Worm (Caenorhabditis elegans): ENCODE measurements around the gene vha-1.

vha-1 gene

ce11 chrIII:9745333-9745897, 35.6 kb upstream of the vha-1 start:
- no peak for TF ChIP-seq ztf-29 (GFP tag; IDR thresholded peaks at IDR 0.05)
- no peak for TF ChIP-seq cog-1 (tag; optimal IDR thresholded peaks at IDR 0.05)
- no peak for TF ChIP-seq ztf-23 (GFP tag; IDR thresholded peaks at IDR 0.05)
- no peak for TF ChIP-seq flt-1 (GFP tag; IDR thresholded peaks at IDR 0.05)
- no peak for TF ChIP-seq T22C8.4 (GFP tag; IDR thresholded peaks at IDR 0.05)
- TF ChIP-seq ref-1 (GFP tag; conservative IDR thresholded peaks at IDR 0.05) = no peak
- TF ChIP-seq klf-2 (GFP tag; conservative IDR thresholded peaks at IDR 0.05) = no peak
- no peak for TF ChIP-seq med-1 (GFP tag; optimal IDR thresholded peaks at IDR 0.05; ENCODE audit: insufficient read depth)
- TF ChIP-seq tab-1 (GFP tag; IDR thresholded peaks at IDR 0.05) = no peak

- TF ChIP-seq ztf-29 (GFP tag; IDR thresholded peaks at IDR 0.05) = no peak
- no peak for TF ChIP-seq med-1 (GFP tag; optimal IDR thresholded peaks at IDR 0.05; ENCODE audit: insufficient read depth)
- no peak for TF ChIP-seq ztf-23 (GFP tag; IDR thresholded peaks at IDR 0.05)
- TF ChIP-seq ref-1 (GFP tag; conservative IDR thresholded peaks at IDR 0.05) = no peak
- TF ChIP-seq flt-1 (GFP tag; IDR thresholded peaks at IDR 0.05) = no peak
- TF ChIP-seq cog-1 (tag; optimal IDR thresholded peaks at IDR 0.05) = no peak
- no peak for TF ChIP-seq tab-1 (GFP tag; IDR thresholded peaks at IDR 0.05)
- TF ChIP-seq T22C8.4 (GFP tag; IDR thresholded peaks at IDR 0.05) = no peak
- no peak for TF ChIP-seq klf-2 (GFP tag; conservative IDR thresholded peaks at IDR 0.05)
Observed at ce11 chrIII:9746665-9747064, 34.4 kb upstream of the vha-1 start.

- TF ChIP-seq cog-1 (tag; optimal IDR thresholded peaks at IDR 0.05) (no peak), ztf-29 (GFP tag; IDR thresholded peaks at IDR 0.05) (no peak), med-1 (GFP tag; optimal IDR thresholded peaks at IDR 0.05; ENCODE audit: insufficient read depth) (no peak), flt-1 (GFP tag; IDR thresholded peaks at IDR 0.05) (0 out of 2 replicates have a peak, but pooled peaks have one; percentile 25), ref-1 (GFP tag; conservative IDR thresholded peaks at IDR 0.05) (no peak)
Observed at ce11 chrIII:9747133-9747532, 33.9 kb upstream of the vha-1 start, which contains the start of the genes iff-1 and cdk-1. iff-1 (minus strand) TSS chrIII:9747193. cdk-1 (plus strand) TSS chrIII:9747472.

ce11 chrIII:9748694-9749093, 32.4 kb upstream of the vha-1 start, which contains the start of gene T05G5.4:
T05G5.4 (plus strand) TSS chrIII:9748934.
- TF ChIP-seq ztf-29 (GFP tag; IDR thresholded peaks at IDR 0.05) (no peak), flt-1 (GFP tag; IDR thresholded peaks at IDR 0.05) (no peak), tab-1 (GFP tag; IDR thresholded peaks at IDR 0.05) (no peak), cog-1 (tag; optimal IDR thresholded peaks at IDR 0.05) (no peak), klf-2 (GFP tag; conservative IDR thresholded peaks at IDR 0.05) (no peak), ztf-23 (GFP tag; IDR thresholded peaks at IDR 0.05) (no peak), med-1 (GFP tag; optimal IDR thresholded peaks at IDR 0.05; ENCODE audit: insufficient read depth) (no peak), ref-1 (GFP tag; conservative IDR thresholded peaks at IDR 0.05) (no peak), T22C8.4 (GFP tag; IDR thresholded peaks at IDR 0.05) (no peak)

- TF ChIP-seq klf-2 (GFP tag; conservative IDR thresholded peaks at IDR 0.05) = no peak
- no peak for TF ChIP-seq ztf-29 (GFP tag; IDR thresholded peaks at IDR 0.05)
- TF ChIP-seq ref-1 (GFP tag; conservative IDR thresholded peaks at IDR 0.05) = no peak
- no peak for TF ChIP-seq tab-1 (GFP tag; IDR thresholded peaks at IDR 0.05)
- TF ChIP-seq T22C8.4 (GFP tag; IDR thresholded peaks at IDR 0.05) = no peak
Observed at ce11 chrIII:9751074-9751473, 30.0 kb upstream of the vha-1 start, which contains the start of gene T05G5.5. T05G5.5 (minus strand) TSS chrIII:9751432.

ce11 chrIII:9752852-9753251, 28.2 kb upstream of the vha-1 start, which contains the start of gene ech-6:
ech-6 (minus strand) TSS chrIII:9752883.
- TF ChIP-seq tab-1 (GFP tag; IDR thresholded peaks at IDR 0.05) (no peak), cog-1 (tag; optimal IDR thresholded peaks at IDR 0.05) (no peak), ztf-23 (GFP tag; IDR thresholded peaks at IDR 0.05) (no peak), med-1 (GFP tag; optimal IDR thresholded peaks at IDR 0.05; ENCODE audit: insufficient read depth) (no peak)

ce11 chrIII:9757414-9757813, 23.6 kb upstream of the vha-1 start, which contains the start of gene vps-53:
vps-53 (minus strand) TSS chrIII:9757514.
- TF ChIP-seq ztf-23 (GFP tag; IDR thresholded peaks at IDR 0.05) (no peak), cog-1 (tag; optimal IDR thresholded peaks at IDR 0.05) (no peak), T22C8.4 (GFP tag; IDR thresholded peaks at IDR 0.05) (no peak), tab-1 (GFP tag; IDR thresholded peaks at IDR 0.05) (no peak), flt-1 (GFP tag; IDR thresholded peaks at IDR 0.05) (no peak), ztf-29 (GFP tag; IDR thresholded peaks at IDR 0.05) (no peak), klf-2 (GFP tag; conservative IDR thresholded peaks at IDR 0.05) (no peak), ref-1 (GFP tag; conservative IDR thresholded peaks at IDR 0.05) (no peak), med-1 (GFP tag; optimal IDR thresholded peaks at IDR 0.05; ENCODE audit: insufficient read depth) (no peak)

- no peak for TF ChIP-seq ztf-23 (GFP tag; IDR thresholded peaks at IDR 0.05)
- TF ChIP-seq flt-1 (GFP tag; IDR thresholded peaks at IDR 0.05) = no peak
- TF ChIP-seq tab-1 (GFP tag; IDR thresholded peaks at IDR 0.05) = no peak
- TF ChIP-seq med-1 (GFP tag; optimal IDR thresholded peaks at IDR 0.05; ENCODE audit: insufficient read depth) = no peak
- TF ChIP-seq klf-2 (GFP tag; conservative IDR thresholded peaks at IDR 0.05) = no peak
- TF ChIP-seq cog-1 (tag; optimal IDR thresholded peaks at IDR 0.05) = no peak
- no peak for TF ChIP-seq ztf-29 (GFP tag; IDR thresholded peaks at IDR 0.05)
- no peak for TF ChIP-seq ref-1 (GFP tag; conservative IDR thresholded peaks at IDR 0.05)
- no peak for TF ChIP-seq T22C8.4 (GFP tag; IDR thresholded peaks at IDR 0.05)
Observed at ce11 chrIII:9758848-9759247, 22.2 kb upstream of the vha-1 start, which contains the start of gene rmd-1. rmd-1 (plus strand) TSS chrIII:9759094.

ce11 chrIII:9760184-9760583, 20.9 kb upstream of the vha-1 start:
- TF ChIP-seq T22C8.4 (GFP tag; IDR thresholded peaks at IDR 0.05) (no peak), flt-1 (GFP tag; IDR thresholded peaks at IDR 0.05) (no peak), cog-1 (tag; optimal IDR thresholded peaks at IDR 0.05) (no peak), ref-1 (GFP tag; conservative IDR thresholded peaks at IDR 0.05) (no peak), klf-2 (GFP tag; conservative IDR thresholded peaks at IDR 0.05) (no peak), med-1 (GFP tag; optimal IDR thresholded peaks at IDR 0.05; ENCODE audit: insufficient read depth) (no peak), ztf-29 (GFP tag; IDR thresholded peaks at IDR 0.05) (no peak)
